Fruit fly (Drosophila melanogaster) whole organism, embryonic: Measurements from ENCODE around the gene IscU.
A peak's percentile ranks its signal among the peaks of the same experiment; 100 is the strongest.

Experiments used
- Adf1 ChIP-seq: fragments of 200-800 bp; sonication (Bioruptor generic); IDR thresholded peaks from 2 replicates; pipeline ENCODE4 v1.3.6; 2022; ENCODE audit warnings: missing biosample characterization, missing genetic modification characterization
- B-H1 ChIP-seq: fragments of 200-800 bp; sonication (Bioruptor generic); IDR thresholded peaks from 3 replicates; pipeline ENCODE4 v1.3.6; 2022; ENCODE audit warnings: missing biosample characterization, missing genetic modification characterization
- B-H2 ChIP-seq: fragments of 200-800 bp; sonication (Bioruptor generic); optimal IDR thresholded peaks from 2 replicates; lab custom pipeline; 2018; ENCODE audit warnings: missing biosample characterization, mild to moderate bottlenecking, missing genetic modification characterization
- BEAF-32 ChIP-seq: fragments of 200-800 bp; sonication (Bioruptor generic); optimal IDR thresholded peaks from 3 replicates; lab custom pipeline; 2017; ENCODE audit warnings: missing biosample characterization, missing genetic modification characterization, mild to moderate bottlenecking, moderate library complexity, missing genetic modification reagents
- CG10267 ChIP-seq: fragments of 200-800 bp; sonication (Bioruptor generic); optimal IDR thresholded peaks from 2 replicates; lab custom pipeline; 2018; ENCODE audit warnings: missing biosample characterization, mild to moderate bottlenecking, missing genetic modification characterization, moderate library complexity
- CG10462 ChIP-seq: fragments of 200-800 bp; sonication (Bioruptor generic); optimal IDR thresholded peaks from 2 replicates; lab custom pipeline; 2016; ENCODE audit warnings: missing biosample characterization, missing genetic modification characterization
- CG11723 ChIP-seq: fragments of 200-800 bp; sonication (Bioruptor generic); optimal IDR thresholded peaks from 2 replicates; lab custom pipeline; 2017; ENCODE audit warnings: missing biosample characterization, mild to moderate bottlenecking, missing genetic modification characterization
- CG12769 ChIP-seq: fragments of 200-800 bp; sonication (Bioruptor generic); optimal IDR thresholded peaks from 2 replicates; lab custom pipeline; 2019; ENCODE audit warnings: missing biosample characterization, mild to moderate bottlenecking, missing genetic modification characterization, moderate library complexity
- CG16779 ChIP-seq: fragments of 200-800 bp; sonication (Bioruptor generic); IDR thresholded peaks from 2 replicates; pipeline ENCODE4 v1.3.6; 2022; ENCODE audit warnings: missing biosample characterization, missing genetic modification characterization
- CG18599 ChIP-seq: fragments of 200-800 bp; sonication (Bioruptor generic); optimal IDR thresholded peaks from 3 replicates; lab custom pipeline; 2017; ENCODE audit warnings: missing biosample characterization, missing genetic modification characterization, mild to moderate bottlenecking, moderate library complexity, missing genetic modification reagents
- CG2116 ChIP-seq: fragments of 200-800 bp; sonication (Bioruptor generic); optimal IDR thresholded peaks from 3 replicates; lab custom pipeline; 2018; ENCODE audit warnings: missing biosample characterization, mild to moderate bottlenecking, missing genetic modification characterization
- CG3847 ChIP-seq: fragments of 200-800 bp; sonication (Bioruptor generic); IDR thresholded peaks from 2 replicates; pipeline ENCODE4 v1.3.6; 2022; ENCODE audit warnings: missing biosample characterization, missing genetic modification characterization
- CG4282 ChIP-seq: fragments of 200-800 bp; sonication (Bioruptor generic); optimal IDR thresholded peaks from 2 replicates; lab custom pipeline; 2016; ENCODE audit warnings: missing biosample characterization, missing genetic modification characterization
- CG7963 ChIP-seq: fragments of 200-800 bp; sonication (Bioruptor generic); IDR thresholded peaks from 3 replicates; pipeline ENCODE4 v1.3.6; 2022; ENCODE audit warnings: missing biosample characterization, missing genetic modification characterization; ENCODE audit not compliant: partially characterized antibody
- CG7987 ChIP-seq: fragments of 200-800 bp; sonication (Bioruptor generic); optimal IDR thresholded peaks from 2 replicates; lab custom pipeline; 2018; ENCODE audit warnings: missing biosample characterization, mild to moderate bottlenecking, missing genetic modification characterization, moderate library complexity
- CG8290 ChIP-seq, 3 experiments: fragments of 200-800 bp; sonication (Bioruptor generic); optimal IDR thresholded peaks; 2 replicates each; lab custom pipeline; 2016 to 2019; ENCODE audit warnings: missing biosample characterization in 3 of 3, missing genetic modification characterization in 3 of 3, mild to moderate bottlenecking in 2 of 3, moderate library complexity in 1 of 3
- Camta ChIP-seq: fragments of 200-800 bp; sonication (Bioruptor generic); optimal IDR thresholded peaks from 2 replicates; lab custom pipeline; 2016; ENCODE audit warnings: missing biosample characterization, missing genetic modification characterization
- CrebB ChIP-seq: fragments of 200-800 bp; sonication (Bioruptor generic); optimal IDR thresholded peaks from 3 replicates; lab custom pipeline; 2018; ENCODE audit warnings: missing biosample characterization, mild to moderate bottlenecking, missing genetic modification characterization
- Dip3 ChIP-seq: fragments of 200-800 bp; sonication (Bioruptor generic); optimal IDR thresholded peaks from 3 replicates; lab custom pipeline; 2016; ENCODE audit warnings: missing biosample characterization, missing genetic modification characterization
- Dp ChIP-seq: fragments of 200-800 bp; sonication (Bioruptor generic); optimal IDR thresholded peaks from 2 replicates; lab custom pipeline; 2018; ENCODE audit warnings: missing biosample characterization, mild to moderate bottlenecking, missing genetic modification characterization, moderate library complexity
- E2f1 ChIP-seq: fragments of 200-800 bp; sonication (Bioruptor generic); IDR thresholded peaks from 2 replicates; pipeline ENCODE4 v1.3.6; 2022; ENCODE audit warnings: missing biosample characterization, missing genetic modification characterization
- ERR ChIP-seq: fragments of 200-800 bp; sonication (Bioruptor generic); optimal IDR thresholded peaks from 2 replicates; lab custom pipeline; 2016; ENCODE audit warnings: missing biosample characterization, missing genetic modification characterization
- Fer3 ChIP-seq: fragments of 200-800 bp; sonication (Bioruptor generic); optimal IDR thresholded peaks from 2 replicates; lab custom pipeline; 2018; ENCODE audit warnings: missing biosample characterization, mild to moderate bottlenecking, missing genetic modification characterization, moderate library complexity
- Hey ChIP-seq: fragments of 200-800 bp; sonication (Bioruptor generic); optimal IDR thresholded peaks from 3 replicates; lab custom pipeline; 2018; ENCODE audit warnings: missing biosample characterization, mild to moderate bottlenecking, missing genetic modification characterization
- HmgZ ChIP-seq: fragments of 200-800 bp; sonication (Bioruptor generic); optimal IDR thresholded peaks from 2 replicates; lab custom pipeline; 2018; ENCODE audit warnings: missing biosample characterization, mild to moderate bottlenecking, missing genetic modification characterization
- Hr39 ChIP-seq: fragments of >200 bp; optimal IDR thresholded peaks from 2 replicates; lab custom pipeline; 2017
- Hsf ChIP-seq: fragments of 200-800 bp; sonication (Bioruptor generic); optimal IDR thresholded peaks from 3 replicates; lab custom pipeline; 2016; ENCODE audit warnings: missing biosample characterization, missing genetic modification characterization
- Xbp1 ChIP-seq: fragments of 200-800 bp; sonication (Bioruptor generic); optimal IDR thresholded peaks from 3 replicates; lab custom pipeline; 2016; ENCODE audit warnings: missing biosample characterization, mild to moderate bottlenecking, missing genetic modification characterization
- bab2 ChIP-seq: fragments of 200-800 bp; sonication (Bioruptor generic); optimal IDR thresholded peaks from 2 replicates; lab custom pipeline; 2016; ENCODE audit warnings: missing biosample characterization, missing genetic modification characterization
- bigmax ChIP-seq: fragments of 200-800 bp; sonication (Bioruptor generic); optimal IDR thresholded peaks from 2 replicates; lab custom pipeline; 2018; ENCODE audit warnings: missing biosample characterization, mild to moderate bottlenecking, missing genetic modification characterization
- bsh ChIP-seq, 2 experiments: fragments of 200-800 bp; sonication (Bioruptor generic); optimal IDR thresholded peaks; 2 replicates each; lab custom pipeline; 2017 to 2018; ENCODE audit warnings: mild to moderate bottlenecking in 2 of 2, missing biosample characterization in 2 of 2, missing genetic modification characterization in 2 of 2, moderate library complexity in 1 of 2
- cad ChIP-seq: fragments of >200 bp; optimal IDR thresholded peaks from 2 replicates; lab custom pipeline; 2017; ENCODE audit warnings: missing biosample characterization, missing genetic modification characterization
- cato ChIP-seq: fragments of 200-800 bp; sonication (Bioruptor generic); optimal IDR thresholded peaks from 2 replicates; lab custom pipeline; 2016; ENCODE audit warnings: missing biosample characterization, missing genetic modification characterization, borderline replicate concordance
- ci ChIP-seq: fragments of 200-800 bp; sonication (Bioruptor generic); IDR thresholded peaks from 3 replicates; pipeline ENCODE4 v1.3.6; 2022; ENCODE audit warnings: missing biosample characterization, missing genetic modification characterization
- cwo ChIP-seq: fragments of 200-800 bp; sonication (Bioruptor generic); optimal IDR thresholded peaks from 3 replicates; lab custom pipeline; 2017; ENCODE audit warnings: missing biosample characterization, missing genetic modification characterization, mild to moderate bottlenecking, moderate library complexity, missing genetic modification reagents
- gce ChIP-seq: fragments of 200-800 bp; sonication (Bioruptor generic); IDR thresholded peaks from 3 replicates; pipeline ENCODE4 v1.3.6; 2022; ENCODE audit warnings: missing biosample characterization, missing genetic modification characterization
- gro ChIP-seq: fragments of 200-800 bp; sonication (Bioruptor generic); optimal IDR thresholded peaks from 2 replicates; lab custom pipeline; 2016; ENCODE audit warnings: missing biosample characterization, missing genetic modification characterization
- luna ChIP-seq: fragments of 200-800 bp; sonication (Bioruptor generic); optimal IDR thresholded peaks from 2 replicates; lab custom pipeline; 2016; ENCODE audit warnings: missing biosample characterization, missing genetic modification characterization
- mirr ChIP-seq: fragments of 200-800 bp; sonication (Bioruptor generic); optimal IDR thresholded peaks from 3 replicates; lab custom pipeline; 2018; ENCODE audit warnings: missing biosample characterization, mild to moderate bottlenecking, missing genetic modification characterization
- nau ChIP-seq: fragments of 200-800 bp; sonication (Bioruptor generic); optimal IDR thresholded peaks from 3 replicates; lab custom pipeline; 2017; ENCODE audit warnings: missing biosample characterization, mild to moderate bottlenecking, missing genetic modification characterization, missing genetic modification reagents
- peb ChIP-seq: fragments of 200-800 bp; sonication (Bioruptor generic); IDR thresholded peaks from 2 replicates; pipeline ENCODE4 v1.3.6; 2022; ENCODE audit warnings: missing biosample characterization, missing genetic modification characterization
- repo ChIP-seq: fragments of 200-800 bp; sonication (Bioruptor generic); optimal IDR thresholded peaks from 2 replicates; lab custom pipeline; 2016; ENCODE audit warnings: missing biosample characterization, missing genetic modification characterization
- schlank ChIP-seq: fragments of 200-800 bp; sonication (Bioruptor generic); optimal IDR thresholded peaks from 2 replicates; lab custom pipeline; 2018; ENCODE audit warnings: missing biosample characterization, mild to moderate bottlenecking, missing genetic modification characterization
- sd ChIP-seq: fragments of 200-800 bp; sonication (Bioruptor generic); optimal IDR thresholded peaks from 3 replicates; lab custom pipeline; 2018; ENCODE audit warnings: missing biosample characterization, mild to moderate bottlenecking, missing genetic modification characterization, moderate library complexity
- sug ChIP-seq: fragments of 200-800 bp; optimal IDR thresholded peaks from 2 replicates; lab custom pipeline; 2019; ENCODE audit warnings: missing biosample characterization, mild to moderate bottlenecking, missing genetic modification characterization, moderate library complexity
- vvl ChIP-seq: fragments of 200-800 bp; sonication (Bioruptor generic); IDR thresholded peaks from 2 replicates; pipeline ENCODE4 v1.3.6; 2022; ENCODE audit warnings: missing biosample characterization, missing genetic modification characterization
- wdn ChIP-seq: fragments of 200-800 bp; sonication (Bioruptor generic); IDR thresholded peaks from 2 replicates; pipeline ENCODE4 v1.3.6; 2022; ENCODE audit warnings: missing biosample characterization, missing genetic modification characterization
- zen ChIP-seq: fragments of 200-800 bp; sonication (Bioruptor generic); optimal IDR thresholded peaks from 3 replicates; lab custom pipeline; 2018; ENCODE audit warnings: missing biosample characterization, mild to moderate bottlenecking, missing genetic modification characterization, moderate library complexity

IscU gene

dm6 chr3R:8810397-8811184 lies 13.4 kb downstream of the IscU start (continued):
- TF ChIP-seq Hr39 (lab: Kevin White, UChicago) (no peak), Dp (GFP tag; lab: Kevin White, UChicago) (peak; percentile 1), HmgZ (tag; lab: Kevin White, UChicago) (peak; percentile 97)

dm6 chr3R:8809712-8810111 lies 14.3 kb downstream of the IscU start:
- TF ChIP-seq nau (GFP tag; lab: Kevin White, UChicago) (no peak), B-H2 (GFP tag; lab: Kevin White, UChicago) (peak; percentile 16), repo (GFP tag; lab: Kevin White, UChicago) (no peak), luna (GFP tag; lab: Kevin White, UChicago) (no peak), CG8290 (GFP tag; optimal IDR thresholded peaks at IDR 0.05; lab: Kevin White, UChicago) (no peak), CG8290 (tag; optimal IDR thresholded peaks at IDR 0.05; lab: Kevin White, UChicago) (peak in 1 of 2 experiments; percentile 24), ERR (GFP tag; lab: Kevin White, UChicago) (no peak), Hsf (no peak), bigmax (GFP tag; lab: Kevin White, UChicago) (no peak), Dip3 (GFP tag; lab: Kevin White, UChicago) (no peak), Adf1 (no peak), mirr (GFP tag; lab: Kevin White, UChicago) (peak; percentile 57), CG3847 (GFP tag; lab: Robert Waterston, UW) (no peak), CrebB (tag; lab: Kevin White, UChicago) (peak; percentile 7), vvl (no peak), gro (GFP tag; lab: Kevin White, UChicago) (peak; percentile 27), BEAF-32 (GFP tag; lab: Kevin White, UChicago) (no peak), cad (no peak), Camta (no peak), E2f1 (GFP tag; lab: Robert Waterston, UW) (no peak), CG11723 (GFP tag; lab: Kevin White, UChicago) (no peak), cwo (GFP tag; lab: Kevin White, UChicago) (peak; percentile 91), gce (GFP tag; lab: Robert Waterston, UW) (no peak), schlank (tag; lab: Kevin White, UChicago) (no peak), CG16779 (GFP tag; lab: Robert Waterston, UW) (no peak), zen (no peak), CG7963 (GFP tag; lab: Robert Waterston, UW) (no peak), CG2116 (GFP tag; lab: Kevin White, UChicago) (no peak), Xbp1 (GFP tag; lab: Kevin White, UChicago) (no peak), ci (peak; percentile 44; the same call in 1 of the 3 replicates), wdn (GFP tag; lab: Robert Waterston, UW) (no peak), sd (tag; lab: Kevin White, UChicago) (no peak), peb (GFP tag; lab: Robert Waterston, UW) (no peak), CG10267 (no peak), CG18599 (GFP tag; lab: Kevin White, UChicago) (peak; percentile 19), CG7987 (GFP tag; lab: Kevin White, UChicago) (peak; percentile 49), bsh (GFP tag; optimal IDR thresholded peaks at IDR 0.05; lab: Kevin White, UChicago) (no peak), sug (tag; lab: Kevin White, UChicago) (peak; percentile 54), Hey (tag; lab: Kevin White, UChicago) (no peak), CG12769 (peak; percentile 20), Fer3 (tag; lab: Kevin White, UChicago) (no peak), cato (GFP tag; lab: Kevin White, UChicago) (no peak), bab2 (GFP tag; lab: Kevin White, UChicago) (no peak), CG4282 (GFP tag; lab: Kevin White, UChicago) (no peak), B-H1 (GFP tag; lab: Robert Waterston, UW) (no peak), CG10462 (GFP tag; lab: Kevin White, UChicago) (no peak)
